Fruit fly (Drosophila melanogaster) whole organism, embryonic: ENCODE results near the gene Taf10.

Source experiments
- B-H1 ChIP-seq: fragments of 200-800 bp; sonication (Bioruptor generic); IDR thresholded peaks from 3 replicates; pipeline ENCODE4 v1.3.6; 2022; ENCODE audit warnings: missing biosample characterization, missing genetic modification characterization
- Blimp-1 ChIP-seq: fragments of 200-800 bp; sonication (Bioruptor generic); optimal IDR thresholded peaks from 3 replicates; lab custom pipeline; 2018; ENCODE audit warnings: missing biosample characterization, missing genetic modification characterization, mild to moderate bottlenecking, moderate library complexity, missing genetic modification reagents
- CG10366 ChIP-seq: fragments of 200-800 bp; sonication (Bioruptor generic); IDR thresholded peaks from 2 replicates; pipeline ENCODE4 v1.3.6; 2022; ENCODE audit warnings: missing biosample characterization, missing genetic modification characterization
- CG10431 ChIP-seq: fragments of 200-800 bp; sonication (Bioruptor generic); optimal IDR thresholded peaks from 3 replicates; lab custom pipeline; 2018; ENCODE audit warnings: missing biosample characterization, mild to moderate bottlenecking, missing genetic modification characterization
- CG11695 ChIP-seq: fragments of 200-800 bp; sonication (Bioruptor generic); IDR thresholded peaks from 3 replicates; pipeline ENCODE4 v1.3.6; 2022; ENCODE audit warnings: missing biosample characterization, missing genetic modification characterization
- CG18619 ChIP-seq: fragments of 200-800 bp; sonication (Bioruptor generic); optimal IDR thresholded peaks from 3 replicates; lab custom pipeline; 2017; ENCODE audit warnings: missing biosample characterization, mild to moderate bottlenecking, missing genetic modification characterization
- CG2120 ChIP-seq: fragments of 200-800 bp; sonication (Bioruptor generic); optimal IDR thresholded peaks from 3 replicates; lab custom pipeline; 2016; ENCODE audit warnings: missing biosample characterization, missing genetic modification characterization
- CG4617 ChIP-seq: fragments of 200-800 bp; sonication (Bioruptor generic); optimal IDR thresholded peaks from 3 replicates; lab custom pipeline; 2016; ENCODE audit warnings: missing biosample characterization, missing genetic modification characterization, borderline replicate concordance
- CG6272 ChIP-seq: fragments of 200-800 bp; sonication (Bioruptor generic); IDR thresholded peaks from 2 replicates; pipeline ENCODE4 v1.3.6; 2022; ENCODE audit warnings: missing biosample characterization, missing genetic modification characterization
- CG6765 ChIP-seq: fragments of 200-800 bp; sonication (Bioruptor generic); optimal IDR thresholded peaks from 3 replicates; lab custom pipeline; 2017; ENCODE audit warnings: missing biosample characterization, mild to moderate bottlenecking, missing genetic modification characterization
- CG7987 ChIP-seq: fragments of 200-800 bp; sonication (Bioruptor generic); optimal IDR thresholded peaks from 2 replicates; lab custom pipeline; 2018; ENCODE audit warnings: missing biosample characterization, mild to moderate bottlenecking, missing genetic modification characterization, moderate library complexity
- CG8290 ChIP-seq, 3 experiments: fragments of 200-800 bp; sonication (Bioruptor generic); optimal IDR thresholded peaks; 2 replicates each; lab custom pipeline; 2016 to 2019; ENCODE audit warnings: missing biosample characterization in 3 of 3, missing genetic modification characterization in 3 of 3, mild to moderate bottlenecking in 2 of 3, moderate library complexity in 1 of 3
- CG8924 ChIP-seq: fragments of 200-800 bp; optimal IDR thresholded peaks from 3 replicates; lab custom pipeline; 2019; ENCODE audit warnings: missing biosample characterization, mild to moderate bottlenecking, missing genetic modification characterization, moderate library complexity
- CG9876 ChIP-seq: fragments of 200-800 bp; sonication (Bioruptor generic); optimal IDR thresholded peaks from 2 replicates; lab custom pipeline; 2016; ENCODE audit warnings: missing biosample characterization, missing genetic modification characterization
- CrebB ChIP-seq: fragments of 200-800 bp; sonication (Bioruptor generic); optimal IDR thresholded peaks from 3 replicates; lab custom pipeline; 2018; ENCODE audit warnings: missing biosample characterization, mild to moderate bottlenecking, missing genetic modification characterization
- Dll ChIP-seq: fragments of 200-800 bp; sonication (Bioruptor generic); IDR thresholded peaks from 4 replicates; pipeline ENCODE4 v1.3.6; 2022; ENCODE audit warnings: missing biosample characterization, missing genetic modification characterization; ENCODE audit not compliant: partially characterized antibody
- E2f1 ChIP-seq: fragments of 200-800 bp; sonication (Bioruptor generic); IDR thresholded peaks from 2 replicates; pipeline ENCODE4 v1.3.6; 2022; ENCODE audit warnings: missing biosample characterization, missing genetic modification characterization
- Ets65A ChIP-seq: fragments of 200-800 bp; sonication (Bioruptor generic); peaks from one replicate; lab custom pipeline; 2016; ENCODE audit warnings: missing biosample characterization, missing genetic modification characterization
- Hr78 ChIP-seq, 2 experiments: fragments of 200-800 bp in 1 of 2; fragments of >200 bp in 1 of 2; sonication (Bioruptor generic) in 1 of 2; optimal IDR thresholded peaks; 2 replicates each; lab custom pipeline; 2017 to 2019; ENCODE audit warnings: missing biosample characterization in 2 of 2, missing genetic modification characterization in 2 of 2, mild to moderate bottlenecking in 1 of 2, moderate library complexity in 1 of 2
- Hsf ChIP-seq: fragments of 200-800 bp; sonication (Bioruptor generic); optimal IDR thresholded peaks from 3 replicates; lab custom pipeline; 2016; ENCODE audit warnings: missing biosample characterization, missing genetic modification characterization
- Oli ChIP-seq: fragments of 200-800 bp; sonication (Bioruptor generic); optimal IDR thresholded peaks from 2 replicates; lab custom pipeline; 2018; ENCODE audit warnings: missing biosample characterization, mild to moderate bottlenecking, missing genetic modification characterization, moderate library complexity
- Pdp1 ChIP-seq, 2 experiments: fragments of 200-800 bp; sonication (Bioruptor generic); optimal IDR thresholded peaks; 3 replicates each; lab custom pipeline; 2016; ENCODE audit warnings: missing biosample characterization in 2 of 2, missing genetic modification characterization in 2 of 2, mild to moderate bottlenecking in 1 of 2, moderate library complexity in 1 of 2
- Sin3A ChIP-seq: fragments of >200 bp; optimal IDR thresholded peaks from 2 replicates; lab custom pipeline; 2018
- Tbp ChIP-seq: fragments of >200 bp; optimal IDR thresholded peaks from 2 replicates; lab custom pipeline; 2018; ENCODE audit warnings: missing biosample characterization, missing genetic modification characterization
- bigmax ChIP-seq: fragments of 200-800 bp; sonication (Bioruptor generic); optimal IDR thresholded peaks from 2 replicates; lab custom pipeline; 2018; ENCODE audit warnings: missing biosample characterization, mild to moderate bottlenecking, missing genetic modification characterization
- bowl ChIP-seq: fragments of 200-800 bp; sonication (Bioruptor generic); IDR thresholded peaks from 2 replicates; pipeline ENCODE4 v1.3.6; 2022; ENCODE audit warnings: missing biosample characterization, missing genetic modification characterization
- chif ChIP-seq, 2 experiments: fragments of 200-800 bp; sonication (Bioruptor generic); optimal IDR thresholded peaks; 3 replicates each; lab custom pipeline; 2016; ENCODE audit warnings: missing biosample characterization in 2 of 2, missing genetic modification characterization in 2 of 2
- dysf ChIP-seq: fragments of 200-800 bp; sonication (Bioruptor generic); IDR thresholded peaks from 3 replicates; pipeline ENCODE4 v1.3.6; 2022; ENCODE audit warnings: missing biosample characterization, missing genetic modification characterization
- fu2 ChIP-seq: fragments of 200-800 bp; sonication (Bioruptor generic); optimal IDR thresholded peaks from 2 replicates; lab custom pipeline; 2016; ENCODE audit warnings: missing biosample characterization, missing genetic modification characterization
- hb ChIP-seq: fragments of 200-800 bp; sonication (Bioruptor generic); IDR thresholded peaks from 3 replicates; pipeline ENCODE4 v1.3.6; 2022; ENCODE audit warnings: missing biosample characterization, missing genetic modification characterization; ENCODE audit not compliant: partially characterized antibody
- ind ChIP-seq: fragments of 200-800 bp; sonication (Bioruptor generic); optimal IDR thresholded peaks from 3 replicates; lab custom pipeline; 2016; ENCODE audit warnings: missing biosample characterization, missing genetic modification characterization
- kah ChIP-seq: fragments of 200-800 bp; sonication (Bioruptor generic); optimal IDR thresholded peaks from 2 replicates; lab custom pipeline; 2018; ENCODE audit warnings: missing biosample characterization, mild to moderate bottlenecking, missing genetic modification characterization
- kni ChIP-seq: fragments of 200-800 bp; sonication (Bioruptor generic); optimal IDR thresholded peaks from 3 replicates; lab custom pipeline; 2017; ENCODE audit warnings: mild to moderate bottlenecking, missing biosample characterization, missing genetic modification reagents, missing genetic modification characterization
- maf-S ChIP-seq: fragments of 200-800 bp; sonication (Bioruptor generic); optimal IDR thresholded peaks from 2 replicates; lab custom pipeline; 2016; ENCODE audit warnings: missing biosample characterization, missing genetic modification characterization
- otp ChIP-seq: fragments of 200-800 bp; sonication (Bioruptor generic); IDR thresholded peaks from 3 replicates; pipeline ENCODE4, ENCODE4 v1.3.6; 2022; ENCODE audit warnings: missing biosample characterization, missing genetic modification characterization
- pfk ChIP-seq: fragments of 200-800 bp; sonication (Bioruptor generic); optimal IDR thresholded peaks from 2 replicates; lab custom pipeline; 2018; ENCODE audit warnings: missing biosample characterization, mild to moderate bottlenecking, missing genetic modification characterization, moderate library complexity
- phol ChIP-seq: fragments of 200-800 bp; sonication (Bioruptor generic); optimal IDR thresholded peaks from 3 replicates; lab custom pipeline; 2018; ENCODE audit warnings: missing biosample characterization, mild to moderate bottlenecking, missing genetic modification characterization, moderate library complexity
- sd ChIP-seq: fragments of 200-800 bp; sonication (Bioruptor generic); optimal IDR thresholded peaks from 3 replicates; lab custom pipeline; 2018; ENCODE audit warnings: missing biosample characterization, mild to moderate bottlenecking, missing genetic modification characterization, moderate library complexity
- stwl ChIP-seq: fragments of 200-800 bp; sonication (Bioruptor generic); optimal IDR thresholded peaks from 3 replicates; lab custom pipeline; 2018; ENCODE audit warnings: missing biosample characterization, mild to moderate bottlenecking, missing genetic modification characterization, moderate library complexity
- sug ChIP-seq: fragments of 200-800 bp; optimal IDR thresholded peaks from 2 replicates; lab custom pipeline; 2019; ENCODE audit warnings: missing biosample characterization, mild to moderate bottlenecking, missing genetic modification characterization, moderate library complexity
- tap ChIP-seq: fragments of 200-800 bp; optimal IDR thresholded peaks from 3 replicates; lab custom pipeline; 2019; ENCODE audit warnings: missing biosample characterization, mild to moderate bottlenecking, missing genetic modification characterization, moderate library complexity
- tgo ChIP-seq: fragments of 200-800 bp; sonication (Bioruptor generic); IDR thresholded peaks from 3 replicates; pipeline ENCODE4 v1.3.6; 2022; ENCODE audit warnings: missing biosample characterization, missing genetic modification characterization
- wek ChIP-seq: fragments of 200-800 bp; sonication (Bioruptor generic); optimal IDR thresholded peaks from 3 replicates; lab custom pipeline; 2018; ENCODE audit warnings: missing biosample characterization, mild to moderate bottlenecking, missing genetic modification characterization, moderate library complexity
- zen ChIP-seq: fragments of 200-800 bp; sonication (Bioruptor generic); optimal IDR thresholded peaks from 3 replicates; lab custom pipeline; 2018; ENCODE audit warnings: missing biosample characterization, mild to moderate bottlenecking, missing genetic modification characterization, moderate library complexity
- zf30C ChIP-seq: fragments of 200-800 bp; sonication (Bioruptor generic); optimal IDR thresholded peaks from 3 replicates; lab custom pipeline; 2018; ENCODE audit warnings: missing biosample characterization, mild to moderate bottlenecking, missing genetic modification characterization

Taf10 gene

DNA sequence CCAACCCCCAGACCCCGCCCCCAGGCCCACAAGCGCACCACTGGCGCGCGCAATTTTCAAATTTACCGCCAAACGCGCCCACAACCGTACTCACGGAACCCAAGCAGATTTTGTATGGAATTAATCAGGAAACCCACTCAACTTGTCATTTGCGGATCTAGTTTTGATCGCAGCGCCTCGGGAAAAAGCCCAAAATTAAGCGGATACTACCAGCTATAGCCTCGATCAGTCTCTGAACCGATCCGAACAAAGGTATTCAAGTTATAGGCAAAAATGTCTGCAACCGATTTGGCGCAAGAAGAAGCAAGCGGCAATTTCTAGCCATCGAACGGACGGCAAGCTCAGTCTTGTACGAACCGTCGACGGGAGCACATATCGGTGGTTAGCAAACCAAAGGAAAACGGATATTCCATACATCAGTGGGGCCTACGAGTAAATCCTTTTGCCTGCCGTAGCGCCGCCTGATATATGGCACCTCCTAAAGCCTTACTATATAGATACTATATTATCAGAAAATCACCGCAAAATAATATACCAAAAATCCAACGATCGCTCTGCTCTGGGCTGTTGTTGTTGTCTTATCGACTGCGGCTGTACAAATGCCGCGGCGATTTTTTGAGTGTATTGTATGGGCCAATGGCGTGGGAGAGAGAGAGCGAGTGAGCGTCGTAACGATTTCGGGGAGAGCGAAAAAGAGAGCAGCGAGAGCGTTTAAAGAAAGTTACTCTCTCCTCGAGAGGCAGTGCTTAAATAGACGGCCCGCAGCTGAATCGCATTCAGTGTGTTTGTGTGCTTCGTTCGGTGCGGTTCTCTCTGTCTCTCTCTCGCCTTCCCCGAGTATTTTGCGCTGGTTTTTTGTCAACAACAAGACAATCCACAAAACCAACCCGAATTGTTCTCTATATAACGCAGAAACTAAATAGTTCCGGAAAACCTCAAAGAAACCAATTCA is 15.0 kb upstream of the Taf10 start, which contains the start of gene Pgk (continued):
- TF ChIP-seq wek (GFP tag; lab: Kevin White, UChicago) (peak; percentile 16), ind (GFP tag; lab: Kevin White, UChicago) (no peak), CG4617 (GFP tag; lab: Kevin White, UChicago) (no peak), Oli (tag; lab: Kevin White, UChicago) (peak; percentile 38), stwl (tag; lab: Kevin White, UChicago) (no peak), CG8924 (tag; lab: Kevin White, UChicago) (peak; percentile 61), chif (GFP tag; optimal IDR thresholded peaks at IDR 0.05; lab: Kevin White, UChicago) (peak in 1 of 2 experiments; percentile 8), E2f1 (GFP tag; lab: Robert Waterston, UW) (no peak), Tbp (peak; percentile 99), phol (tag; lab: Kevin White, UChicago) (peak; percentile 12), hb (GFP tag; lab: Robert Waterston, UW) (no peak), dysf (GFP tag; lab: Robert Waterston, UW) (no peak), pfk (GFP tag; lab: Kevin White, UChicago) (peak; percentile 30), CG7987 (GFP tag; lab: Kevin White, UChicago) (peak; percentile 31), CG11695 (GFP tag; lab: Robert Waterston, UW) (no peak), tap (tag; lab: Kevin White, UChicago) (peak; percentile 14), Blimp-1 (GFP tag; lab: Kevin White, UChicago) (peak; percentile 48), B-H1 (GFP tag; lab: Robert Waterston, UW) (no peak), Hsf (peak; percentile 23), otp (GFP tag; lab: Robert Waterston, UW) (no peak), CG8290 (GFP tag; optimal IDR thresholded peaks at IDR 0.05; lab: Kevin White, UChicago) (peak; percentile 16), CG8290 (tag; optimal IDR thresholded peaks at IDR 0.05; lab: Kevin White, UChicago) (peak in 1 of 2 experiments; percentile 57), sug (tag; lab: Kevin White, UChicago) (peak; percentile 39), bowl (GFP tag; lab: Robert Waterston, UW) (no peak), zf30C (GFP tag; lab: Kevin White, UChicago) (peak; percentile 100), CG9876 (peak; percentile 31), Sin3A (lab: Kevin White, UChicago) (no peak), fu2 (GFP tag; lab: Kevin White, UChicago) (no peak), kah (GFP tag; lab: Kevin White, UChicago) (peak; percentile 39), CG2120 (GFP tag; lab: Kevin White, UChicago) (peak; percentile 61), CG10366 (GFP tag; lab: Robert Waterston, UW) (no peak), kni (GFP tag; lab: Kevin White, UChicago) (no peak), CG6765 (GFP tag; lab: Kevin White, UChicago) (peak; percentile 78)

DNA sequence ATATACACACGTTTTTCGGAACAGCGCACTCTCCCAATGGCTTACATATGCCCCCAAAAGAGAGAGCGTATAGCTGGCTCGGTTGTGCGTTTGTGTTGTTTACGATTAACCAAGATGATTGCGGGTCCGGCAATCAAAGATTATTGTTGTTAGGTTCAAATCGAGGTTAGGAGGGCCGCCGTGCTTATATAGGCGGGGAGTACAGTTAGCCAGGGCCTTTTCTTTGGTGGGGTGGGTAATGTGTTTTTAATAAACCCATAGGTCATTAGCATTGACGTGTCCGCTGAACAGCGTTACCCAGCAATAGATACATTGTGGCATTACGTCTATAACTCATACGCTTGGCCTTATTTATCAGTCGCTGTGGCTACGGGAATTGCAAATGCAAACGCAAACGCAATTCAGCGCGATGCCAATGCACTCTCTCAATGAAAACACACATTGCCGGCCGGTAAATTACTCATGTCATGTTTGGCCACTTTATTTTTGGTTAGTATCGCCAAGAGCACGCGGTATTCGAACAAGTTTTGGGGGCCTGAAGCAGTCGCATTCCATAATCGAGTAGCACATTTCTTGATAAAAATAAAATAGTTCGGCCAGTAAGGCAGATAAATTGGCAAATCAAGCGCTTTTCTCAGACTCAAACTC is 13.8 kb upstream of the Taf10 start:
- TF ChIP-seq Hr78 (GFP tag; optimal IDR thresholded peaks at IDR 0.05; lab: Kevin White, UChicago), result peak in 1 of 2 experiments; percentile 25
- no peak for TF ChIP-seq Dll
- no peak for TF ChIP-seq CG8290 (GFP tag; optimal IDR thresholded peaks at IDR 0.05; lab: Kevin White, UChicago)
- TF ChIP-seq CG8290 (tag; optimal IDR thresholded peaks at IDR 0.05; lab: Kevin White, UChicago), result peak in 1 of 2 experiments; percentile 5
- peak; percentile 69 for TF ChIP-seq bigmax (GFP tag; lab: Kevin White, UChicago)
- TF ChIP-seq Ets65A (GFP tag; lab: Kevin White, UChicago), result peak; percentile 79
- peak; percentile 89 for TF ChIP-seq sd (tag; lab: Kevin White, UChicago)
- peak; percentile 47 for TF ChIP-seq sug (tag; lab: Kevin White, UChicago)
- TF ChIP-seq CG18619 (GFP tag; lab: Kevin White, UChicago), result no peak
- TF ChIP-seq wek (GFP tag; lab: Kevin White, UChicago), result no peak
- TF ChIP-seq zen (tag; lab: Kevin White, UChicago), result peak; percentile 62
- TF ChIP-seq CrebB (tag; lab: Kevin White, UChicago), result no peak
- TF ChIP-seq tgo (GFP tag; lab: Robert Waterston, UW), result no peak
- no peak for TF ChIP-seq bowl (GFP tag; lab: Robert Waterston, UW)
- TF ChIP-seq Pdp1 (GFP tag; optimal IDR thresholded peaks at IDR 0.05; lab: Kevin White, UChicago), result peak in 1 of 2 experiments; percentile 21
- TF ChIP-seq CG10431 (GFP tag; lab: Kevin White, UChicago), result no peak
- TF ChIP-seq maf-S (GFP tag; lab: Kevin White, UChicago), result no peak
- TF ChIP-seq CG6272 (GFP tag; lab: Robert Waterston, UW), result no peak
